Fruit fly (Drosophila melanogaster) whole organism, embryonic: ENCODE results near the gene Pex10.

Experiments used
- CG10321 ChIP-seq: fragments of 200-800 bp; sonication (Bioruptor generic); IDR thresholded peaks from 2 replicates; pipeline ENCODE4 v1.3.6; 2022; ENCODE audit warnings: missing biosample characterization, missing genetic modification characterization
- CG11085 ChIP-seq: fragments of 200-800 bp; sonication (Bioruptor generic); IDR thresholded peaks from 2 replicates; pipeline ENCODE4 v1.3.6; 2022; ENCODE audit warnings: missing biosample characterization, missing genetic modification characterization
- CG11456 ChIP-seq: fragments of 200-800 bp; sonication (Bioruptor generic); IDR thresholded peaks from 3 replicates; pipeline ENCODE4 v1.3.6; 2022; ENCODE audit warnings: missing biosample characterization, missing genetic modification characterization
- CG11696 ChIP-seq: fragments of 200-800 bp; sonication (Bioruptor generic); IDR thresholded peaks from 2 replicates; pipeline ENCODE4 v1.3.6; 2022; ENCODE audit warnings: missing biosample characterization, missing genetic modification characterization
- CG12299 ChIP-seq: fragments of 200-800 bp; sonication (Bioruptor generic); optimal IDR thresholded peaks from 2 replicates; lab custom pipeline; 2018; ENCODE audit warnings: missing biosample characterization, mild to moderate bottlenecking, missing genetic modification characterization
- CG13296 ChIP-seq: fragments of 200-800 bp; sonication (Bioruptor generic); optimal IDR thresholded peaks from 3 replicates; lab custom pipeline; 2018; ENCODE audit warnings: missing biosample characterization, mild to moderate bottlenecking, missing genetic modification characterization
- CG13775 ChIP-seq: fragments of 200-800 bp; sonication (Bioruptor generic); optimal IDR thresholded peaks from 3 replicates; lab custom pipeline; 2017; ENCODE audit warnings: missing biosample characterization, mild to moderate bottlenecking, missing genetic modification characterization
- CG14710 ChIP-seq: fragments of 200-800 bp; sonication (Bioruptor generic); optimal IDR thresholded peaks from 3 replicates; lab custom pipeline; 2019; ENCODE audit warnings: missing biosample characterization, mild to moderate bottlenecking, missing genetic modification characterization, moderate library complexity
- CG14965 ChIP-seq: fragments of 200-800 bp; sonication (Bioruptor generic); optimal IDR thresholded peaks from 2 replicates; lab custom pipeline; 2016; ENCODE audit warnings: missing biosample characterization, missing genetic modification characterization, borderline replicate concordance
- CG15011 ChIP-seq: fragments of 200-800 bp; sonication (Bioruptor generic); optimal IDR thresholded peaks from 3 replicates; lab custom pipeline; 2018; ENCODE audit warnings: missing biosample characterization, mild to moderate bottlenecking, missing genetic modification characterization
- CG15601 ChIP-seq: fragments of 200-800 bp; sonication (Bioruptor generic); optimal IDR thresholded peaks from 3 replicates; lab custom pipeline; 2019; ENCODE audit warnings: missing biosample characterization, mild to moderate bottlenecking, missing genetic modification characterization, moderate library complexity
- CG17568 ChIP-seq: fragments of 200-800 bp; sonication (Bioruptor generic); optimal IDR thresholded peaks from 2 replicates; lab custom pipeline; 2018; ENCODE audit warnings: missing biosample characterization, mild to moderate bottlenecking, missing genetic modification characterization, moderate library complexity
- CG18476 ChIP-seq: fragments of 200-800 bp; sonication (Bioruptor generic); optimal IDR thresholded peaks from 2 replicates; lab custom pipeline; 2016; ENCODE audit warnings: missing biosample characterization, mild to moderate bottlenecking, missing genetic modification characterization
- CG2889 ChIP-seq: fragments of 200-800 bp; sonication (Bioruptor generic); IDR thresholded peaks from 3 replicates; pipeline ENCODE4 v1.3.6; 2022; ENCODE audit warnings: missing biosample characterization, missing genetic modification characterization
- CG3065 ChIP-seq: fragments of 200-800 bp; sonication (Bioruptor generic); optimal IDR thresholded peaks from 2 replicates; lab custom pipeline; 2016; ENCODE audit warnings: missing biosample characterization, missing genetic modification characterization
- CG31224 ChIP-seq: fragments of 200-800 bp; sonication (Bioruptor generic); IDR thresholded peaks from 2 replicates; pipeline ENCODE4 v1.3.6; 2022; ENCODE audit warnings: missing biosample characterization, missing genetic modification characterization
- CG31441 ChIP-seq: fragments of 200-800 bp; sonication (Bioruptor generic); IDR thresholded peaks from 2 replicates; pipeline ENCODE4 v1.3.6; 2022; ENCODE audit warnings: missing biosample characterization, missing genetic modification characterization
- CG33557 ChIP-seq: fragments of 200-800 bp; sonication (Bioruptor generic); optimal IDR thresholded peaks from 2 replicates; lab custom pipeline; 2019; ENCODE audit warnings: missing biosample characterization, mild to moderate bottlenecking, missing genetic modification characterization, moderate library complexity
- CG4282 ChIP-seq: fragments of 200-800 bp; sonication (Bioruptor generic); optimal IDR thresholded peaks from 2 replicates; lab custom pipeline; 2016; ENCODE audit warnings: missing biosample characterization, missing genetic modification characterization
- CG4707 ChIP-seq: fragments of 200-800 bp; sonication (Bioruptor generic); optimal IDR thresholded peaks from 2 replicates; lab custom pipeline; 2018; ENCODE audit warnings: missing biosample characterization, mild to moderate bottlenecking, missing genetic modification characterization, moderate library complexity
- CG5953 ChIP-seq: fragments of 200-800 bp; sonication (Bioruptor generic); IDR thresholded peaks from 2 replicates; pipeline ENCODE4 v1.3.6; 2022; ENCODE audit warnings: missing biosample characterization, missing genetic modification characterization
- CG6175 ChIP-seq: fragments of 200-800 bp; sonication (Bioruptor generic); IDR thresholded peaks from 3 replicates; pipeline ENCODE4 v1.3.6; 2022; ENCODE audit warnings: missing biosample characterization, missing genetic modification characterization
- CG7745 ChIP-seq: fragments of 200-800 bp; sonication (Bioruptor generic); optimal IDR thresholded peaks from 2 replicates; lab custom pipeline; 2018; ENCODE audit warnings: missing biosample characterization, mild to moderate bottlenecking, missing genetic modification characterization, moderate library complexity
- CG8281 ChIP-seq: fragments of 200-800 bp; sonication (Bioruptor generic); optimal IDR thresholded peaks from 2 replicates; lab custom pipeline; 2018; ENCODE audit warnings: missing biosample characterization, mild to moderate bottlenecking, missing genetic modification characterization, moderate library complexity
- CHES-1-like ChIP-seq: fragments of 200-800 bp; sonication (Bioruptor generic); optimal IDR thresholded peaks from 2 replicates; lab custom pipeline; 2016; ENCODE audit warnings: missing biosample characterization, missing genetic modification characterization
- Dbx ChIP-seq: fragments of 200-800 bp; sonication (Bioruptor generic); IDR thresholded peaks from 3 replicates; pipeline ENCODE4 v1.3.6; 2022; ENCODE audit warnings: missing biosample characterization, missing genetic modification characterization
- Dip3 ChIP-seq: fragments of 200-800 bp; sonication (Bioruptor generic); optimal IDR thresholded peaks from 3 replicates; lab custom pipeline; 2016; ENCODE audit warnings: missing biosample characterization, missing genetic modification characterization
- ERR ChIP-seq: fragments of 200-800 bp; sonication (Bioruptor generic); optimal IDR thresholded peaks from 2 replicates; lab custom pipeline; 2016; ENCODE audit warnings: missing biosample characterization, missing genetic modification characterization
- Ets97D ChIP-seq: fragments of 200-800 bp; sonication (Bioruptor generic); optimal IDR thresholded peaks from 3 replicates; lab custom pipeline; 2016; ENCODE audit warnings: missing biosample characterization, missing genetic modification characterization
- Fer2 ChIP-seq: fragments of 200-800 bp; sonication (Bioruptor generic); optimal IDR thresholded peaks from 2 replicates; lab custom pipeline; 2018; ENCODE audit warnings: missing biosample characterization, mild to moderate bottlenecking, missing genetic modification characterization, moderate library complexity
- HLHmδ ChIP-seq: fragments of 200-800 bp; sonication (Bioruptor generic); optimal IDR thresholded peaks from 2 replicates; lab custom pipeline; 2018; ENCODE audit warnings: missing biosample characterization, mild to moderate bottlenecking, missing genetic modification characterization, moderate library complexity
- HmgZ ChIP-seq: fragments of 200-800 bp; sonication (Bioruptor generic); optimal IDR thresholded peaks from 2 replicates; lab custom pipeline; 2018; ENCODE audit warnings: missing biosample characterization, mild to moderate bottlenecking, missing genetic modification characterization
- Meics ChIP-seq: fragments of 200-800 bp; sonication (Bioruptor generic); optimal IDR thresholded peaks from 2 replicates; lab custom pipeline; 2017; ENCODE audit warnings: missing biosample characterization, mild to moderate bottlenecking, missing genetic modification characterization
- Mrtf ChIP-seq: fragments of 200-800 bp; sonication (Bioruptor generic); IDR thresholded peaks from 3 replicates; pipeline ENCODE4 v1.3.6; 2022; ENCODE audit warnings: missing biosample characterization, missing genetic modification characterization
- NC2α ChIP-seq: fragments of 200-800 bp; sonication (Bioruptor generic); optimal IDR thresholded peaks from 2 replicates; lab custom pipeline; 2016; ENCODE audit warnings: missing biosample characterization, missing genetic modification characterization
- Poxn ChIP-seq: fragments of 200-800 bp; sonication (Bioruptor generic); IDR thresholded peaks from 2 replicates; pipeline ENCODE4 v1.3.6; 2022; ENCODE audit warnings: missing biosample characterization, missing genetic modification characterization
- Vsx1 ChIP-seq: fragments of 200-800 bp; sonication (Bioruptor generic); optimal IDR thresholded peaks from 2 replicates; lab custom pipeline; 2017; ENCODE audit warnings: missing biosample characterization, mild to moderate bottlenecking, missing genetic modification characterization, missing genetic modification reagents
- bowl ChIP-seq: fragments of 200-800 bp; sonication (Bioruptor generic); IDR thresholded peaks from 2 replicates; pipeline ENCODE4 v1.3.6; 2022; ENCODE audit warnings: missing biosample characterization, missing genetic modification characterization
- chif ChIP-seq, 2 experiments: fragments of 200-800 bp; sonication (Bioruptor generic); optimal IDR thresholded peaks; 3 replicates each; lab custom pipeline; 2016; ENCODE audit warnings: missing biosample characterization in 2 of 2, missing genetic modification characterization in 2 of 2
- chm ChIP-seq: fragments of 200-800 bp; sonication (Bioruptor generic); IDR thresholded peaks from 2 replicates; pipeline ENCODE4 v1.3.6; 2022; ENCODE audit warnings: missing biosample characterization, missing genetic modification characterization
- corto ChIP-seq: fragments of 200-800 bp; sonication (Bioruptor generic); optimal IDR thresholded peaks from 2 replicates; lab custom pipeline; 2016; ENCODE audit warnings: missing biosample characterization, mild to moderate bottlenecking, missing genetic modification characterization, moderate library complexity
- crc ChIP-seq: fragments of 200-800 bp; sonication (Bioruptor generic); optimal IDR thresholded peaks from 2 replicates; lab custom pipeline; 2016; ENCODE audit warnings: missing biosample characterization, missing genetic modification characterization
- ems ChIP-seq: fragments of 200-800 bp; sonication (Bioruptor generic); optimal IDR thresholded peaks from 3 replicates; lab custom pipeline; 2016; ENCODE audit warnings: missing biosample characterization, missing genetic modification characterization
- ftz-f1 ChIP-seq: fragments of 200-800 bp; sonication (Bioruptor generic); optimal IDR thresholded peaks from 2 replicates; lab custom pipeline; 2016; ENCODE audit warnings: missing biosample characterization, missing genetic modification characterization
- her ChIP-seq: fragments of 200-800 bp; sonication (Bioruptor generic); optimal IDR thresholded peaks from 2 replicates; lab custom pipeline; 2016; ENCODE audit warnings: missing biosample characterization, missing genetic modification characterization
- maf-S ChIP-seq: fragments of 200-800 bp; sonication (Bioruptor generic); optimal IDR thresholded peaks from 2 replicates; lab custom pipeline; 2016; ENCODE audit warnings: missing biosample characterization, missing genetic modification characterization
- onecut ChIP-seq: fragments of 200-800 bp; sonication (Bioruptor generic); IDR thresholded peaks from 2 replicates; pipeline ENCODE4 v1.3.6; 2022; ENCODE audit warnings: missing biosample characterization, missing genetic modification characterization
- repo ChIP-seq: fragments of 200-800 bp; sonication (Bioruptor generic); optimal IDR thresholded peaks from 2 replicates; lab custom pipeline; 2016; ENCODE audit warnings: missing biosample characterization, missing genetic modification characterization
- sob ChIP-seq: fragments of 200-800 bp; sonication (Bioruptor generic); IDR thresholded peaks from 2 replicates; pipeline ENCODE4 v1.3.6; 2022; ENCODE audit warnings: missing biosample characterization, missing genetic modification characterization

The Pex10 gene

DNA sequence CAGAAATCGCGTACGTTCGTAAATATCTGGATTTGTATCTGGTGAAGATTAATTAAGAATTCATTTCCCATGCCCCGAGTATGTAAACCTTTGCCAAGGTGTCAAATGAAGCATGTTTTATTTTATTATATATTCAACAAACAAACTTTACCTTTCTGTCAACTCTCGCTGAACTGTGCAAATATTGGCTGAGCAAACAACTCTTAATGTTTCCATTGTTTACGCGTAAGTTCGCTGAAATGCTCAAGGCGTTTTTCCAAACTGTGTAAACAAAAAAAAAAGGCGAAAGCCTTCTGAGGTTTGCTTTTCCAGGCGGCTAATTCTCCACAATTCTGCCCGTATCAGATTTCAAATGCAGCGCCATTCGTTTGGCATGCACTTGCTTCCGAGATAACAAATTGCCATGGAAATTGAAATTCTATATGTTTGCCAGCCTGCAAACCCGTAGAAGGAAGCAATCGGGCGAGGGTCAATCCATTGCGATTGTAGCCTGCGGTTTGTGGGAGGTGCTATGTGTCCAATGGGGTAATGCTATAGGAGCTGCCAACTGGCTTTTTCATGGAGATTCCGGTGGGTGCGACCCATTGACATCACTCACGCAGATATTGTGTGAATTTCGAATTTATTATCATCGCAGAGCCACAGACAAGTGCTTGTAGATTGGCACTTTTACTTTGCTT is 33.8 kb downstream of the Pex10 start (continued):
- TF ChIP-seq sob (GFP tag; lab: Robert Waterston, UW) = peak; percentile 84; the same call in 1 of the 2 replicates
- peak; percentile 1 for TF ChIP-seq CG14710 (tag; lab: Kevin White, UChicago)
- TF ChIP-seq CG11456 (GFP tag; lab: Robert Waterston, UW) = peak; percentile 76
- peak; percentile 79 for TF ChIP-seq CG12299 (tag; lab: Kevin White, UChicago)
- peak; percentile 21 for TF ChIP-seq Ets97D (GFP tag; lab: Kevin White, UChicago)
- peak; percentile 38; the same call in 1 of the 2 replicates for TF ChIP-seq CG31441
- TF ChIP-seq CG6175 (GFP tag; lab: Robert Waterston, UW) = peak; percentile 26; the same call in 1 of the 3 replicates
- TF ChIP-seq CHES-1-like = peak; percentile 75
- TF ChIP-seq corto = peak; percentile 62
- TF ChIP-seq CG7745 = no peak
- TF ChIP-seq Mrtf (GFP tag; lab: Robert Waterston, UW) = 0 out of 3 replicates have a peak, but pooled peaks have one; percentile 11
- TF ChIP-seq CG3065 (GFP tag; lab: Kevin White, UChicago) = peak; percentile 3
- no peak for TF ChIP-seq HLHmδ (GFP tag; lab: Kevin White, UChicago)
- peak; percentile 43; the same call in 1 of the 2 replicates for TF ChIP-seq chm
- peak; percentile 92 for TF ChIP-seq CG15011
- peak; percentile 26 for TF ChIP-seq CG4707 (GFP tag; lab: Kevin White, UChicago)
- peak; percentile 39 for TF ChIP-seq ERR (GFP tag; lab: Kevin White, UChicago)
- TF ChIP-seq CG17568 (GFP tag; lab: Kevin White, UChicago) = no peak
- peak; percentile 71 for TF ChIP-seq crc
- peak; percentile 84 for TF ChIP-seq Fer2 (tag; lab: Kevin White, UChicago)
- no peak for TF ChIP-seq CG4282
- peak; percentile 66 for TF ChIP-seq onecut (GFP tag; lab: Robert Waterston, UW)
- TF ChIP-seq Dbx (GFP tag; lab: Robert Waterston, UW) = peak; percentile 87; the same call in 2 of the 3 replicates
- peak; percentile 76 for TF ChIP-seq Vsx1 (GFP tag; lab: Kevin White, UChicago)
- TF ChIP-seq CG11696 (GFP tag; lab: Robert Waterston, UW) = peak; percentile 47; the same call in 1 of the 2 replicates
- peak; percentile 41; the same call in 1 of the 2 replicates for TF ChIP-seq Poxn (GFP tag; lab: Robert Waterston, UW)
- TF ChIP-seq bowl (GFP tag; lab: Robert Waterston, UW) = no peak
- TF ChIP-seq ftz-f1 = peak; percentile 32
- peak; percentile 69 for TF ChIP-seq repo (GFP tag; lab: Kevin White, UChicago)
- peak; percentile 83 for TF ChIP-seq CG13296 (GFP tag; lab: Kevin White, UChicago)
- peak; percentile 46 for TF ChIP-seq CG8281 (tag; lab: Kevin White, UChicago)
- no peak for TF ChIP-seq CG33557 (GFP tag; lab: Kevin White, UChicago)
- peak; percentile 31; the same call in 1 of the 3 replicates for TF ChIP-seq CG2889 (GFP tag; lab: Robert Waterston, UW)
- peak in 1 of 2 experiments; percentile 43 for TF ChIP-seq chif (GFP tag; optimal IDR thresholded peaks at IDR 0.05; lab: Kevin White, UChicago)
- peak; percentile 60 for TF ChIP-seq CG18476 (GFP tag; lab: Kevin White, UChicago)
- peak; percentile 23 for TF ChIP-seq CG14965 (GFP tag; lab: Kevin White, UChicago)
- peak; percentile 17 for TF ChIP-seq CG13775
- peak; percentile 66 for TF ChIP-seq ems (GFP tag; lab: Kevin White, UChicago)
- peak; percentile 90 for TF ChIP-seq Meics
- peak; percentile 5 for TF ChIP-seq NC2α (GFP tag; lab: Kevin White, UChicago)
- peak; percentile 79 for TF ChIP-seq HmgZ
- TF ChIP-seq CG5953 = 0 out of 2 replicates have a peak, but pooled peaks have one; percentile 50
- TF ChIP-seq CG31224 (GFP tag; lab: Robert Waterston, UW) = peak; percentile 37; the same call in 1 of the 2 replicates
- TF ChIP-seq maf-S (GFP tag; lab: Kevin White, UChicago) = peak; percentile 63
- TF ChIP-seq CG15601 (tag; lab: Kevin White, UChicago) = peak; percentile 11
- TF ChIP-seq CG11085 = peak; percentile 55; the same call in 1 of the 2 replicates
- TF ChIP-seq her = peak; percentile 53
- peak; percentile 84 for TF ChIP-seq Dip3 (GFP tag; lab: Kevin White, UChicago)
- 0 out of 2 replicates have a peak, but pooled peaks have one; percentile 26 for TF ChIP-seq CG10321
